Fruit fly (Drosophila melanogaster) whole organism, larva: Measurements from ENCODE around the gene CG4577.

ENCODE experiments used
- noc ChIP-seq: fragments of 200-800 bp; sonication (Bioruptor generic); optimal IDR thresholded peaks from 3 replicates; lab custom pipeline; 2019; ENCODE audit warnings: missing biosample characterization, mild to moderate bottlenecking, missing genetic modification characterization, moderate library complexity

Gene CG4577

dm6 chr2L:1144371-1145360 is 10.2 kb downstream of the CG4577 start:
- peak; percentile 96 for TF ChIP-seq noc (tag; lab: Kevin White, UChicago)

- no peak for TF ChIP-seq noc (tag; lab: Kevin White, UChicago)
Observed at dm6 chr2L:1147656-1148055, 13.2 kb downstream of the CG4577 start.

dm6 chr2L:1150554-1150953 is 16.1 kb downstream of the CG4577 start, which contains the start of the genes Tfb4 and Vps29:
Tfb4 (minus strand) TSS chr2L:1150677.
Vps29 (plus strand) TSS chr2L:1150766.
- peak; percentile 14 for TF ChIP-seq noc (tag; lab: Kevin White, UChicago)

- TF ChIP-seq noc (tag; lab: Kevin White, UChicago): no peak
Observed at dm6 chr2L:1152693-1153092, 18.2 kb downstream of the CG4577 start.

- TF ChIP-seq noc (tag; lab: Kevin White, UChicago): no peak
Observed at dm6 chr2L:1156592-1157249, 22.2 kb downstream of the CG4577 start.

dm6 chr2L:1157357-1157678 is 22.8 kb downstream of the CG4577 start:
- no peak for TF ChIP-seq noc (tag; lab: Kevin White, UChicago)

dm6 chr2L:1157679-1158518 is 23.4 kb downstream of the CG4577 start, which contains the start of gene capt:
capt (minus strand) TSS chr2L:1158262.
- TF ChIP-seq noc (tag; lab: Kevin White, UChicago): peak; percentile 35

dm6 chr2L:1158519-1159319 is 24.2 kb downstream of the CG4577 start, which contains the start of gene Tango14:
Tango14 (plus strand) TSS chr2L:1158661.
- no peak for TF ChIP-seq noc (tag; lab: Kevin White, UChicago)

dm6 chr2L:1163538-1164143 is 29.1 kb downstream of the CG4577 start, which contains the start of gene CG5080:
CG5080 (minus strand) TSS chr2L:1163886.
- TF ChIP-seq noc (tag; lab: Kevin White, UChicago): no peak

dm6 chr2L:1164294-1164693 is 29.8 kb downstream of the CG4577 start, which contains the start of gene IntS14:
IntS14 (plus strand) TSS chr2L:1164443.
- no peak for TF ChIP-seq noc (tag; lab: Kevin White, UChicago)

- no peak for TF ChIP-seq noc (tag; lab: Kevin White, UChicago)
Observed at dm6 chr2L:1166326-1166725, 31.8 kb downstream of the CG4577 start, which contains the start of gene CG14341. CG14341 (plus strand) TSS chr2L:1166506.

- TF ChIP-seq noc (tag; lab: Kevin White, UChicago): peak; percentile 72
Observed at dm6 chr2L:1169867-1170415, 35.4 kb downstream of the CG4577 start, which contains the start of the genes CG31922 and Plap. CG31922 (plus strand) TSS chr2L:1170181. Plap (minus strand) TSS chr2L:1170365.

dm6 chr2L:1172704-1173107 is 38.2 kb downstream of the CG4577 start, which contains the start of the genes Charon and CG4887:
Charon (minus strand) TSS chr2L:1172805.
CG4887 (plus strand) TSS chr2L:1173009.
- TF ChIP-seq noc (tag; lab: Kevin White, UChicago): no peak
